Worm (Caenorhabditis elegans) whole organism, mixed stage, embryonic: Measurements from ENCODE around the gene exos-7.

Source experiments
- M03D4.4 ChIP-seq: sonication (generic microtip); optimal IDR thresholded peaks from 2 replicates; lab custom pipeline; 2017; ENCODE audit warnings: mild to moderate bottlenecking, missing genetic modification characterization, missing compliant biosample characterization
- bed-3 ChIP-seq: fragments of 200-800 bp; sonication (Bioruptor generic); optimal IDR thresholded peaks from 3 replicates; lab custom pipeline; 2018; ENCODE audit warnings: mild to moderate bottlenecking, missing genetic modification characterization, moderate library complexity, missing compliant biosample characterization
- blmp-1 ChIP-seq: fragments of 150-350 bp; optimal IDR thresholded peaks from 2 replicates; lab custom pipeline; 2014; ENCODE audit warnings: missing biosample characterization, missing genetic modification characterization
- ceh-39 ChIP-seq: fragments of 150-350 bp; optimal IDR thresholded peaks from 2 replicates; lab custom pipeline; 2014; ENCODE audit warnings: missing biosample characterization, missing genetic modification characterization
- ceh-43 ChIP-seq: fragments of 200-800 bp; sonication (Bioruptor generic); optimal IDR thresholded peaks from 2 replicates; lab custom pipeline; 2018; ENCODE audit warnings: mild to moderate bottlenecking, missing genetic modification characterization, moderate library complexity, missing compliant biosample characterization
- ceh-83 ChIP-seq: fragments of 200-800 bp; sonication (Bioruptor generic); optimal IDR thresholded peaks from 2 replicates; lab custom pipeline; 2018; ENCODE audit warnings: mild to moderate bottlenecking, missing genetic modification characterization, missing compliant biosample characterization
- ces-1 ChIP-seq: fragments of 150-350 bp; optimal IDR thresholded peaks from 2 replicates; lab custom pipeline; 2014; ENCODE audit warnings: missing biosample characterization, missing genetic modification reagents, missing genetic modification characterization
- cnd-1 ChIP-seq: fragments of 200-800 bp; sonication (Bioruptor generic); optimal IDR thresholded peaks from 2 replicates; lab custom pipeline; 2018; ENCODE audit warnings: mild to moderate bottlenecking, missing genetic modification characterization, missing compliant biosample characterization
- drap-1 ChIP-seq: fragments of 200-800 bp; sonication (Bioruptor generic); optimal IDR thresholded peaks from 3 replicates; lab custom pipeline; 2018; ENCODE audit warnings: mild to moderate bottlenecking, missing genetic modification characterization, missing compliant biosample characterization
- elt-1 ChIP-seq: sonication (generic microtip); optimal IDR thresholded peaks from 2 replicates; lab custom pipeline; 2017; ENCODE audit warnings: missing genetic modification characterization, mild to moderate bottlenecking, missing compliant biosample characterization, antibody characterized with exemption, moderate library complexity, borderline replicate concordance; ENCODE audit not compliant: insufficient read depth
- elt-3 ChIP-seq: fragments of 150-350 bp; optimal IDR thresholded peaks from 2 replicates; lab custom pipeline; 2014; ENCODE audit warnings: missing biosample characterization, missing genetic modification characterization
- flh-1 ChIP-seq: fragments of 200-800 bp; sonication (Bioruptor generic); optimal IDR thresholded peaks from 2 replicates; lab custom pipeline; 2018; ENCODE audit warnings: mild to moderate bottlenecking, missing genetic modification characterization, moderate library complexity, missing compliant biosample characterization
- hlh-1 ChIP-seq: fragments of 150-350 bp; optimal IDR thresholded peaks from 2 replicates; lab custom pipeline; 2014; ENCODE audit warnings: missing biosample characterization, missing genetic modification reagents, missing genetic modification characterization
- lin-32 ChIP-seq: fragments of 200-800 bp; sonication (Bioruptor generic); optimal IDR thresholded peaks from 2 replicates; lab custom pipeline; 2018; ENCODE audit warnings: mild to moderate bottlenecking, missing genetic modification characterization, missing compliant biosample characterization
- lsy-2 ChIP-seq: fragments of 150-350 bp; optimal IDR thresholded peaks from 2 replicates; lab custom pipeline; 2014; ENCODE audit warnings: missing biosample characterization, missing genetic modification characterization
- mab-5 ChIP-seq: fragments of 150-350 bp; optimal IDR thresholded peaks from 2 replicates; lab custom pipeline; 2014; ENCODE audit warnings: missing biosample characterization, missing genetic modification characterization
- mep-1 ChIP-seq: fragments of 150-350 bp; optimal IDR thresholded peaks from 2 replicates; lab custom pipeline; 2017; ENCODE audit warnings: missing biosample characterization, missing genetic modification reagents, missing genetic modification characterization, inconsistent platforms
- mls-2 ChIP-seq: sonication (generic microtip); optimal IDR thresholded peaks from 2 replicates; lab custom pipeline; 2016; ENCODE audit warnings: mild to moderate bottlenecking, missing genetic modification characterization, moderate library complexity, missing compliant biosample characterization
- nhr-12 ChIP-seq: fragments of 150-350 bp; optimal IDR thresholded peaks from 2 replicates; lab custom pipeline; 2014; ENCODE audit warnings: missing biosample characterization, missing genetic modification characterization
- nhr-2 ChIP-seq: fragments of 150-350 bp; optimal IDR thresholded peaks from 2 replicates; lab custom pipeline; 2014; ENCODE audit warnings: missing biosample characterization, missing genetic modification characterization
- nhr-237 ChIP-seq: fragments of 150-350 bp; optimal IDR thresholded peaks from 2 replicates; lab custom pipeline; 2014; ENCODE audit warnings: missing biosample characterization, missing genetic modification characterization
- nhr-28 ChIP-seq: fragments of 150-350 bp; optimal IDR thresholded peaks from 2 replicates; lab custom pipeline; 2014; ENCODE audit warnings: missing biosample characterization, missing genetic modification characterization
- pha-4 ChIP-seq: fragments of 150-350 bp; optimal IDR thresholded peaks from 2 replicates; lab custom pipeline; 2018; ENCODE audit warnings: missing biosample characterization, missing genetic modification reagents, missing genetic modification characterization
- sem-2 ChIP-seq: fragments of 200-800 bp; sonication (Bioruptor generic); optimal IDR thresholded peaks from 2 replicates; lab custom pipeline; 2018; ENCODE audit warnings: mild to moderate bottlenecking, missing genetic modification characterization, missing compliant biosample characterization
- snpc-4 ChIP-seq: fragments of 150-350 bp; optimal IDR thresholded peaks from 2 replicates; lab custom pipeline; 2014; ENCODE audit warnings: missing biosample characterization, missing genetic modification characterization
- sptf-1 ChIP-seq: sonication (generic microtip); optimal IDR thresholded peaks from 2 replicates; lab custom pipeline; 2017; ENCODE audit warnings: mild to moderate bottlenecking, missing genetic modification characterization, moderate library complexity, missing compliant biosample characterization
- unc-120 ChIP-seq: sonication (generic microtip); optimal IDR thresholded peaks from 2 replicates; lab custom pipeline; 2017; ENCODE audit warnings: missing genetic modification characterization, missing compliant biosample characterization; ENCODE audit not compliant: poor library complexity, severe bottlenecking
- unc-39 ChIP-seq: fragments of 150-350 bp; optimal IDR thresholded peaks from 2 replicates; lab custom pipeline; 2014; ENCODE audit warnings: missing biosample characterization, missing genetic modification characterization
- unc-62 ChIP-seq: fragments of 150-350 bp; optimal IDR thresholded peaks from 2 replicates; lab custom pipeline; 2014; ENCODE audit warnings: missing biosample characterization, missing genetic modification reagents, missing genetic modification characterization
- zip-8 ChIP-seq: fragments of 150-350 bp; optimal IDR thresholded peaks from 2 replicates; lab custom pipeline; 2014; ENCODE audit warnings: missing biosample characterization, missing genetic modification characterization
- ztf-11 ChIP-seq: fragments of 150-350 bp; optimal IDR thresholded peaks from 2 replicates; lab custom pipeline; 2014; ENCODE audit warnings: missing biosample characterization, missing genetic modification characterization

Gene exos-7

DNA sequence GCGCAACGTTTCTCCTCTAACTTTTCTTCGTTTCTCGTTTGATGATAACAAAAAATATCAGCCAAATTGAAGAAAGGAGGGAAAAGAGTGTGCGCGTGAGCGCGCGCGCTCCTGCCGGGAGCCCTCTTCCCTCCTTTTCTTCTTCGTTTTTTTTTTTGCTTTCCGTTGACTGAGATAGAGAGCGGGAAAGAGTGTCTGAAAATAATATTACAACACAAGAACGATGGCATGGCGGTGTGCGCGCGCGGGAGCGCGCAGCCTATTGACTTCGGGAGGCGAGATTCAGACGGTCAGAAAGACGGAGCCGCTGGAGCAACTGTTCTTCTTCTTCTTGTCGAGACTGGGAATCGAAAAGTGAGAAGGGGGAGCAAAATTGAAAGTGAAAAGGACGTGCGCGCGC lies 44.9 kb upstream of the exos-7 start:
- TF ChIP-seq drap-1, result peak; percentile 41
- peak; percentile 18 for TF ChIP-seq unc-62
- TF ChIP-seq unc-120 (tag; lab: Kevin White, UChicago), result peak; percentile 72
- TF ChIP-seq hlh-1, result peak; percentile 93
- TF ChIP-seq elt-1, result no peak

- no peak for TF ChIP-seq pha-4 (tag; lab: Kevin White, UChicago)
- no peak for TF ChIP-seq bed-3
Measured at ce11 chrV:20797918-20798317, 40.7 kb upstream of the exos-7 start, which contains the start of gene sdf-9. sdf-9 (plus strand) TSS chrV:20798218.

DNA sequence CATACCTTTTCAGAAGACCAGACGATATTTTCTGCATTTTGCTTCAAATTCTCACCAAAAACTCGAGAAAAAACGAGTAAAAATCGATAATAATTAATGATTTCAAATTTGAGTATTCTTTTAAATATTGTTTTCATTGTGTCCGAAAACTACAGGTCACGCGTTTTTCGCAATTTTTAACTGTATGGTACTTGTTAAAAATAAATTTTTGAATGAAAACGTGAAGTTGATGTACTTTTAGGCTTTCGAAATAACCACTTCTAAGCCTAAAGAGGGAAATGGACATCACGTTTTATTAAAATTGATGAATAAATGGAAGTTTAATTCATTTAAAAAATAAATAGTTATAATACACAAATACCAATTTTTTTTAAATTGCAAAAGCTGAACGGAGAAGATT lies 35.8 kb upstream of the exos-7 start, which contains the start of gene Y44A6D.5:
Gene Y44A6D.5 (minus strand): TSS at position 101 of the 400 bp plus-strand sequence.
- TF ChIP-seq lin-32 (GFP tag; lab: Kevin White, UChicago) (no peak), ztf-11 (no peak), cnd-1 (no peak), nhr-28 (tag; lab: Kevin White, UChicago) (no peak), mab-5 (no peak), pha-4 (tag; lab: Kevin White, UChicago) (no peak), drap-1 (no peak), mls-2 (no peak), nhr-237 (tag; lab: Kevin White, UChicago) (no peak)

DNA sequence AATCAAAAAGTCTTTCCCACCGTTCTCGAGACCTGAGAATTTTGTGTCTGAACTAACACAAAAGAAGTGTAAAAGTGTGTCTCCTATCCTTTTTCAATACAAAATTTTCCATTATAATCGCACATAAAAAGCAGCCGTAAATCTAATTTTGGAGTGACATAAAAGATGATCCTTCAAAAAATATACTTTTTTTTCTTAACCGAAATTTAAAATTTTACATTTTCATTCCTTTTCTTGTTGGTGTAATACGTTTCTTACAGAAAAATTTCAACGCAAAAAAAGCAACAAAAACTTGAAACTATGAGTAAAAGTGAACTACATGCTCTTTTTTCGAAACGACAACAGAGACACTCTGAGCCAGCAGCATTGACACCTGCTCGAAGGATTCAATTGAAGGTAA lies 31.6 kb upstream of the exos-7 start, which contains the start of gene Y44A6D.6:
Gene Y44A6D.6 (plus strand): TSS at position 301 of the 400 bp plus-strand sequence.
- no peak for TF ChIP-seq ceh-43 (GFP tag; lab: Kevin White, UChicago)
- TF ChIP-seq lin-32 (GFP tag; lab: Kevin White, UChicago), result no peak
- TF ChIP-seq elt-3 (tag; lab: Kevin White, UChicago), result no peak

ce11 chrV:20813646-20814045 lies 25.0 kb upstream of the exos-7 start:
- no peak for TF ChIP-seq sem-2
- no peak for TF ChIP-seq unc-39 (tag; lab: Kevin White, UChicago)
- TF ChIP-seq flh-1 (GFP tag; lab: Kevin White, UChicago), result no peak
- no peak for TF ChIP-seq bed-3
- no peak for TF ChIP-seq unc-120 (tag; lab: Kevin White, UChicago)
- no peak for TF ChIP-seq blmp-1 (tag; lab: Kevin White, UChicago)
- TF ChIP-seq mep-1 (tag; lab: Kevin White, UChicago), result no peak
- TF ChIP-seq zip-8, result no peak
- TF ChIP-seq mab-5, result no peak
- no peak for TF ChIP-seq nhr-2
- TF ChIP-seq pha-4 (tag; lab: Kevin White, UChicago), result no peak
- TF ChIP-seq hlh-1, result no peak
- no peak for TF ChIP-seq sptf-1
- no peak for TF ChIP-seq snpc-4 (tag; lab: Kevin White, UChicago)
- no peak for TF ChIP-seq mls-2
- TF ChIP-seq elt-1, result no peak
- TF ChIP-seq elt-3 (tag; lab: Kevin White, UChicago), result no peak
- no peak for TF ChIP-seq unc-62
- TF ChIP-seq, all 35 proteins: peak for 0

- no peak for TF ChIP-seq nhr-2
- TF ChIP-seq ceh-39 (tag; lab: Kevin White, UChicago), result no peak
- no peak for TF ChIP-seq flh-1 (GFP tag; lab: Kevin White, UChicago)
- TF ChIP-seq unc-120 (tag; lab: Kevin White, UChicago), result no peak
- no peak for TF ChIP-seq ztf-11
- TF ChIP-seq hlh-1, result no peak
- TF ChIP-seq bed-3, result no peak
- TF ChIP-seq nhr-12 (tag; lab: Kevin White, UChicago), result no peak
- TF ChIP-seq M03D4.4, result no peak
- TF ChIP-seq unc-62, result no peak
- no peak for TF ChIP-seq unc-39 (tag; lab: Kevin White, UChicago)
- TF ChIP-seq snpc-4 (tag; lab: Kevin White, UChicago), result no peak
- TF ChIP-seq sptf-1, result no peak
- TF ChIP-seq pha-4 (tag; lab: Kevin White, UChicago), result no peak
- no peak for TF ChIP-seq elt-1
- no peak for TF ChIP-seq elt-3 (tag; lab: Kevin White, UChicago)
- no peak for TF ChIP-seq sem-2
Measured at ce11 chrV:20814424-20814823, 24.2 kb upstream of the exos-7 start, which contains the start of gene Y44A6D.7. Y44A6D.7 (plus strand) TSS chrV:20814724.

DNA sequence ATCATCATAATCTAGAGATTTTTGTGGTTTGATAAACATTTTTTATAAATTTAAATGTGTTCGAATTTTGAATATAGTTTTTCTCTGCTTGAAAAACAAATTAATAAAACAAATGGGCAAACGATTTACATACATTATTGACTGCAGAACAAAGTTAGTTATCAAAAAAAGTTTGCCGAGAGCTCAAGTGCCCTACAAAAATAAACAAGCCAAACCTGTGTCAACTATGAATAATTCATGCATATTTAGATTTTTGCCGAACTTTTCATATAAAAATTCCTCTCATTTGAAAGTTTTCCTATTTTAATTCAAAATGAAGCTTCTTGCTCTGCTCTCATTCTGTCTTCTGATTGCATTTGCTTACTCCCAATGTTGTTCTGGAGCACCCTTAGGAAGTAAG lies 22.8 kb upstream of the exos-7 start, which contains the start of gene sshk-1:
Gene sshk-1 (plus strand): TSS at position 301 of the 400 bp plus-strand sequence.
- no peak for TF ChIP-seq drap-1
- TF ChIP-seq ceh-83 (GFP tag; lab: Kevin White, UChicago), result no peak
- no peak for TF ChIP-seq lsy-2 (tag; lab: Kevin White, UChicago)
- no peak for TF ChIP-seq unc-62
- TF ChIP-seq mab-5, result no peak
- TF ChIP-seq lin-32 (GFP tag; lab: Kevin White, UChicago), result no peak
- TF ChIP-seq sem-2, result no peak
- TF ChIP-seq mls-2, result no peak
- TF ChIP-seq ces-1, result no peak
- no peak for TF ChIP-seq nhr-12 (tag; lab: Kevin White, UChicago)
- no peak for TF ChIP-seq zip-8
- no peak for TF ChIP-seq snpc-4 (tag; lab: Kevin White, UChicago)
